Worm (Caenorhabditis elegans): ENCODE data around the gene dod-22.

dod-22 gene

ce11 chrIV:12965074-12965473, at the start of gene dod-22:
Gene dod-22 (plus strand): TSS chrIV:12965374.
- no peak for TF ChIP-seq ztf-23 (GFP tag; IDR thresholded peaks at IDR 0.05)
- no peak for TF ChIP-seq klf-2 (GFP tag; conservative IDR thresholded peaks at IDR 0.05)
- no peak for TF ChIP-seq tab-1 (GFP tag; IDR thresholded peaks at IDR 0.05)
- TF ChIP-seq med-1 (GFP tag; optimal IDR thresholded peaks at IDR 0.05; ENCODE audit: insufficient read depth): no peak
- TF ChIP-seq flt-1 (GFP tag; IDR thresholded peaks at IDR 0.05): no peak
- TF ChIP-seq T22C8.4 (GFP tag; IDR thresholded peaks at IDR 0.05): no peak
- TF ChIP-seq cog-1 (tag; optimal IDR thresholded peaks at IDR 0.05): no peak
- TF ChIP-seq ref-1 (GFP tag; conservative IDR thresholded peaks at IDR 0.05): no peak
- no peak for TF ChIP-seq ztf-29 (GFP tag; IDR thresholded peaks at IDR 0.05)

DNA sequence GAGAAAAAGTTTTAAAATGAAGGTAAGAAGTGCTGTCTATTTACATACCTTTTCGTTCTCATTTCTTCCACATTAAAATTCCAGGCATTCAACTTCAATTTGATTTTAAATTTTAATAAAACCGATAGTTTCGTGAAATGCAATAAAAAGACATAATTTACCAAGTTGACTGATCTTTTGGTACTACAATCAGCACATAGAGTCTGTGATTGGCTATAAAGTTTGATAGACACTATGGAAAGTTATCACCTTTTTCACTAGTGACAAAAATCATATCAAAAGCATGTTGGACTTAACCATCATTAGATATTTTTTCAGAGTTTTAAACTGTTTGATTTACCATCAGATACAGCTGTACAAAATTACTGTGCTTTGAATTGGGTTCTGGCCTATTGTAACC, 49.7 kb upstream of the dod-22 start, which contains the start of gene srz-15:
Gene srz-15, plus strand, starts transcription at position 301 of the 400 bp plus-strand sequence.
- TF ChIP-seq klf-2 (GFP tag; conservative IDR thresholded peaks at IDR 0.05): no peak
- no peak for TF ChIP-seq med-1 (GFP tag; optimal IDR thresholded peaks at IDR 0.05; ENCODE audit: insufficient read depth)
- no peak for TF ChIP-seq cog-1 (tag; optimal IDR thresholded peaks at IDR 0.05)
- no peak for TF ChIP-seq ref-1 (GFP tag; conservative IDR thresholded peaks at IDR 0.05)
- TF ChIP-seq tab-1 (GFP tag; IDR thresholded peaks at IDR 0.05): no peak
- TF ChIP-seq ztf-23 (GFP tag; IDR thresholded peaks at IDR 0.05): no peak
- no peak for TF ChIP-seq ztf-29 (GFP tag; IDR thresholded peaks at IDR 0.05)
- TF ChIP-seq flt-1 (GFP tag; IDR thresholded peaks at IDR 0.05): no peak
- no peak for TF ChIP-seq T22C8.4 (GFP tag; IDR thresholded peaks at IDR 0.05)

DNA sequence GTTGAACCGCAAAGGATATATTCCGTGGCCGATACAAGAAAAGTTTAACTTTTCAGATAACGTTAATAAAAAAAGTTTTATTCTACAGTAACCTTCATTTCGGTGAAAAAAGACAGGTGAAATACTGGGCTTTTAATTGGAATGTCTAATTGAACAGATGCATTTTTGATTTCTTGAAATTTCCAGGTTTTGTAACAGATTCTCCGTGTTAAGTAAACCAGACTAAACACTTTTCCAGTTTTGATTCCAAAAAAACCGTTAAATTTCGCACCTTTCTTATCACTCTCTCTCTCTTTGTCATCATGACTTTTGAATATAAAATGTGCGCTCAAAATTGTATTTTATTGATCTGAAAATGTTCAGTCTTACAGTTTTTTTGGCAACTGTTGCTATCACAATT, 46.9 kb upstream of the dod-22 start, which contains the start of gene C32H11.3:
Gene C32H11.3, plus strand, starts transcription at position 301 of the 400 bp plus-strand sequence.
- TF ChIP-seq med-1 (GFP tag; optimal IDR thresholded peaks at IDR 0.05; ENCODE audit: insufficient read depth) (no peak), flt-1 (GFP tag; IDR thresholded peaks at IDR 0.05) (no peak), tab-1 (GFP tag; IDR thresholded peaks at IDR 0.05) (no peak), ztf-23 (GFP tag; IDR thresholded peaks at IDR 0.05) (no peak), klf-2 (GFP tag; conservative IDR thresholded peaks at IDR 0.05) (no peak), cog-1 (tag; optimal IDR thresholded peaks at IDR 0.05) (no peak), T22C8.4 (GFP tag; IDR thresholded peaks at IDR 0.05) (no peak)

DNA sequence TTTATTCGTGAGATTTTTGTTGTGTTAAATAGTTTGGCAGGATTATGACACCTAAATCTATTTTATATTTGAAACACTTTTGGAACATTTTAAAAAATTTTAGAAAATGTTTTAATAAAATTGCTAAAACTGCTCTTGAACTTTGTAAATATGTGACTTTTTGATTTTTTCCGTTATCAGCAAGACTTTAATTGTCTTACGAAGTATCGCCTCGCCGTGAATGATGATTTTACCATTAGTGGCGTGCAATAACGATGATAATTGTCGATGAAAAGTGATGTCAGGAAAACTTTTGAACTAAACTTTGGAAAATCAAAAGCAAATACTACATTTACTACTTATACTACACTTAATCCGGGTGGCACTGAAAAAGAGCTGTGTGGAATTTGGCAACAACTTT, 44.6 kb upstream of the dod-22 start:
- TF ChIP-seq T22C8.4 (GFP tag; IDR thresholded peaks at IDR 0.05) (no peak), cog-1 (tag; optimal IDR thresholded peaks at IDR 0.05) (no peak), klf-2 (GFP tag; conservative IDR thresholded peaks at IDR 0.05) (no peak), flt-1 (GFP tag; IDR thresholded peaks at IDR 0.05) (no peak), ztf-23 (GFP tag; IDR thresholded peaks at IDR 0.05) (no peak), med-1 (GFP tag; optimal IDR thresholded peaks at IDR 0.05; ENCODE audit: insufficient read depth) (no peak), tab-1 (GFP tag; IDR thresholded peaks at IDR 0.05) (no peak), ztf-29 (GFP tag; IDR thresholded peaks at IDR 0.05) (no peak), ref-1 (GFP tag; conservative IDR thresholded peaks at IDR 0.05) (no peak)

ce11 chrIV:12921027-12921426, 44.1 kb upstream of the dod-22 start, which contains the start of gene C32H11.4:
Gene C32H11.4 (plus strand): TSS chrIV:12921264.
- TF ChIP-seq ztf-23 (GFP tag; IDR thresholded peaks at IDR 0.05): no peak
- TF ChIP-seq flt-1 (GFP tag; IDR thresholded peaks at IDR 0.05): no peak
- TF ChIP-seq med-1 (GFP tag; optimal IDR thresholded peaks at IDR 0.05; ENCODE audit: insufficient read depth): no peak
- no peak for TF ChIP-seq cog-1 (tag; optimal IDR thresholded peaks at IDR 0.05)
- no peak for TF ChIP-seq T22C8.4 (GFP tag; IDR thresholded peaks at IDR 0.05)
- no peak for TF ChIP-seq ztf-29 (GFP tag; IDR thresholded peaks at IDR 0.05)
- no peak for TF ChIP-seq ref-1 (GFP tag; conservative IDR thresholded peaks at IDR 0.05)
- TF ChIP-seq tab-1 (GFP tag; IDR thresholded peaks at IDR 0.05): no peak
- TF ChIP-seq klf-2 (GFP tag; conservative IDR thresholded peaks at IDR 0.05): no peak

ce11 chrIV:12924332-12924731, 40.8 kb upstream of the dod-22 start, which contains the start of gene srlf-4:
Gene srlf-4 (minus strand): TSS chrIV:12924432.
- no peak for TF ChIP-seq flt-1 (GFP tag; IDR thresholded peaks at IDR 0.05)
- TF ChIP-seq T22C8.4 (GFP tag; IDR thresholded peaks at IDR 0.05): no peak
- TF ChIP-seq ztf-29 (GFP tag; IDR thresholded peaks at IDR 0.05): no peak
- no peak for TF ChIP-seq ref-1 (GFP tag; conservative IDR thresholded peaks at IDR 0.05)
- no peak for TF ChIP-seq tab-1 (GFP tag; IDR thresholded peaks at IDR 0.05)
- TF ChIP-seq cog-1 (tag; optimal IDR thresholded peaks at IDR 0.05): no peak
- no peak for TF ChIP-seq ztf-23 (GFP tag; IDR thresholded peaks at IDR 0.05)
- no peak for TF ChIP-seq klf-2 (GFP tag; conservative IDR thresholded peaks at IDR 0.05)
- no peak for TF ChIP-seq med-1 (GFP tag; optimal IDR thresholded peaks at IDR 0.05; ENCODE audit: insufficient read depth)

DNA sequence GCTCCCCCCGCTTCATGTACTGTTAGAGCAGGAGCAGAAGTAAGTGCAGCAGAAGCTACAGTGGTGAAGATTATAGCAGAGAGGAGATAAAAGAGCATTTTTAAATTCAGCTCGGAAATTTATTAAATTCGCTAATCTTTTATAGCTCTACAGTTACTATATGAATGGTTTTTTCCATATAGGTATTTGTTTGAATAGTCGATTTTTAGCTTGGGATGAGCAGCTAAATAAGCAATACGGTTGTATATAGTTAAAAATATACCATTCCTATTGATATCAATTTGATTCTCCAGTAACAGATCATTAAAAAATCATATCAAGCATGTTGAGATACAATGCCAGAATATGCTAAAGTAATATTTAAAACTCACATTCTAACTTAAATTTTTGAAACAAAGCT, 38.5 kb upstream of the dod-22 start, which contains the start of gene srlf-5:
Gene srlf-5, minus strand, starts transcription at position 101 of the 400 bp plus-strand sequence.
- TF ChIP-seq T22C8.4 (GFP tag; IDR thresholded peaks at IDR 0.05): no peak
- TF ChIP-seq ztf-29 (GFP tag; IDR thresholded peaks at IDR 0.05): no peak
- no peak for TF ChIP-seq cog-1 (tag; optimal IDR thresholded peaks at IDR 0.05)
- no peak for TF ChIP-seq tab-1 (GFP tag; IDR thresholded peaks at IDR 0.05)
- TF ChIP-seq klf-2 (GFP tag; conservative IDR thresholded peaks at IDR 0.05): no peak
- no peak for TF ChIP-seq ref-1 (GFP tag; conservative IDR thresholded peaks at IDR 0.05)
- no peak for TF ChIP-seq med-1 (GFP tag; optimal IDR thresholded peaks at IDR 0.05; ENCODE audit: insufficient read depth)
- no peak for TF ChIP-seq ztf-23 (GFP tag; IDR thresholded peaks at IDR 0.05)
- TF ChIP-seq flt-1 (GFP tag; IDR thresholded peaks at IDR 0.05): no peak

DNA sequence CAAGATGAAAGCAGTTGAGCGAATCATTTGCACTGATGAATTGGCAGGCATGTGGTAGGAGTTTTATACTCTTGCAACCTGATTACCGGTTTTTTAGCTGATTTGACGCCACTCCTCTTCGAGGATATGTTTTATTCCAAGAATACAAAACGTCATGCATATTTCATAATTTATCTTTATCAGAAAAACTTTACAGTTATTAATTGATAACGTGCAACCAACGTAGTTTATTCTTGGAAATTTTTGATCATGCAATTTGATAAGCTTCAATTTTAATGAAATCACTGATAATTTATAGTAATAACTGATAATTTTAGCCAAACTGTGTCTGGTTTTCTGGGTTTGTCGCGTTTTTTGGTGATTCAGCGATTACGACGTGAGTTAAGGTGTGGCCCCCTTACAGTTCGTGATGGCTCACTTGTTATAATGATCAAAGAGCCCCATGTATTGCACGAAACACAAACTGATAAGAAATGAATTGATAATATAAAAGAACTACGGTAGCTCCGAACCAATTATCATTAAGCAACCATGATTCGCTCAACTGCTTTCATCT, 28.9 kb upstream of the dod-22 start, which contains the start of the genes cld-1 and dod-21:
Gene cld-1, minus strand, starts transcription at position 51 of the 556 bp plus-strand sequence.
Gene dod-21, plus strand, starts transcription at position 518 of the 556 bp plus-strand sequence.
- TF ChIP-seq flt-1 (GFP tag; IDR thresholded peaks at IDR 0.05): no peak
- TF ChIP-seq klf-2 (GFP tag; conservative IDR thresholded peaks at IDR 0.05): no peak

- no peak for TF ChIP-seq flt-1 (GFP tag; IDR thresholded peaks at IDR 0.05)
- TF ChIP-seq T22C8.4 (GFP tag; IDR thresholded peaks at IDR 0.05): no peak
- no peak for TF ChIP-seq med-1 (GFP tag; optimal IDR thresholded peaks at IDR 0.05; ENCODE audit: insufficient read depth)
- no peak for TF ChIP-seq ztf-29 (GFP tag; IDR thresholded peaks at IDR 0.05)
- no peak for TF ChIP-seq cog-1 (tag; optimal IDR thresholded peaks at IDR 0.05)
- no peak for TF ChIP-seq klf-2 (GFP tag; conservative IDR thresholded peaks at IDR 0.05)
- TF ChIP-seq ref-1 (GFP tag; conservative IDR thresholded peaks at IDR 0.05): no peak
Observed at ce11 chrIV:12941254-12941653, 23.9 kb upstream of the dod-22 start, which contains the start of gene dod-24. Gene dod-24 (minus strand): TSS chrIV:12941354.
